Worm (Caenorhabditis elegans) whole organism, late embryonic: Measurements from ENCODE around the gene T16G12.8.

Experiments used
- C08G9.2 ChIP-seq: sonication (generic microtip); optimal IDR thresholded peaks from 2 replicates; lab custom pipeline; 2016; ENCODE audit warnings: mild to moderate bottlenecking, missing genetic modification characterization, moderate library complexity, missing compliant biosample characterization
- F13H6.1 ChIP-seq: sonication (generic microtip); optimal IDR thresholded peaks from 2 replicates; lab custom pipeline; 2016; ENCODE audit warnings: missing genetic modification characterization, missing compliant biosample characterization
- K02D7.2 ChIP-seq: sonication (generic microtip); optimal IDR thresholded peaks from 2 replicates; lab custom pipeline; 2017; ENCODE audit warnings: mild to moderate bottlenecking, missing genetic modification characterization, missing compliant biosample characterization
- K09A11.1 ChIP-seq: sonication (generic microtip); optimal IDR thresholded peaks from 2 replicates; lab custom pipeline; 2017; ENCODE audit warnings: antibody characterized with exemption, mild to moderate bottlenecking, missing genetic modification characterization, missing compliant biosample characterization; ENCODE audit not compliant: insufficient read depth
- T23F11.4 ChIP-seq: fragments of 200-800 bp; sonication (Bioruptor generic); optimal IDR thresholded peaks from 2 replicates; lab custom pipeline; 2018; ENCODE audit warnings: mild to moderate bottlenecking, missing genetic modification characterization, missing compliant biosample characterization
- Y22D7AL.16 ChIP-seq: sonication (generic microtip); optimal IDR thresholded peaks from 2 replicates; lab custom pipeline; 2016; ENCODE audit warnings: missing genetic modification characterization, missing compliant biosample characterization
- ahr-1 ChIP-seq: sonication (generic microtip); optimal IDR thresholded peaks from 2 replicates; lab custom pipeline; 2016; ENCODE audit warnings: missing genetic modification characterization, missing compliant biosample characterization
- ceh-14 ChIP-seq: sonication (generic microtip); optimal IDR thresholded peaks from 2 replicates; lab custom pipeline; 2016; ENCODE audit warnings: missing genotype, missing genetic modification characterization, missing compliant biosample characterization
- ceh-19 ChIP-seq: fragments of 200-800 bp; sonication (Bioruptor generic); optimal IDR thresholded peaks from 2 replicates; lab custom pipeline; 2018; ENCODE audit warnings: mild to moderate bottlenecking, missing genetic modification characterization, missing compliant biosample characterization
- ceh-2 ChIP-seq: sonication (generic microtip); optimal IDR thresholded peaks from 2 replicates; lab custom pipeline; 2016; ENCODE audit warnings: missing genotype, missing genetic modification characterization, missing compliant biosample characterization
- ceh-22 ChIP-seq: sonication (generic microtip); optimal IDR thresholded peaks from 2 replicates; lab custom pipeline; 2017; ENCODE audit warnings: missing biosample characterization, missing genetic modification characterization
- ceh-24 ChIP-seq: sonication (generic microtip); optimal IDR thresholded peaks from 2 replicates; lab custom pipeline; 2016; ENCODE audit warnings: mild to moderate bottlenecking, missing genetic modification characterization, missing compliant biosample characterization
- ceh-31 ChIP-seq: sonication (generic microtip); optimal IDR thresholded peaks from 2 replicates; lab custom pipeline; 2016; ENCODE audit warnings: missing genetic modification characterization, missing compliant biosample characterization
- ceh-34 ChIP-seq: sonication (generic microtip); optimal IDR thresholded peaks from 2 replicates; lab custom pipeline; 2016; ENCODE audit warnings: mild to moderate bottlenecking, missing genetic modification characterization, missing compliant biosample characterization
- ceh-48 ChIP-seq: sonication (generic microtip); optimal IDR thresholded peaks from 2 replicates; lab custom pipeline; 2016; ENCODE audit warnings: missing genetic modification characterization, inconsistent platforms, missing compliant biosample characterization
- elt-2 ChIP-seq: sonication (generic microtip); optimal IDR thresholded peaks from 2 replicates; lab custom pipeline; 2016; ENCODE audit warnings: missing genetic modification reagents, missing genetic modification characterization, missing compliant biosample characterization
- ets-4 ChIP-seq: sonication (generic microtip); optimal IDR thresholded peaks from 2 replicates; lab custom pipeline; 2016; ENCODE audit warnings: missing genetic modification characterization, missing compliant biosample characterization
- eyg-1 ChIP-seq: sonication (generic microtip); optimal IDR thresholded peaks from 2 replicates; lab custom pipeline; 2016; ENCODE audit warnings: missing genotype, missing genetic modification characterization, missing compliant biosample characterization
- fax-1 ChIP-seq: sonication (generic microtip); optimal IDR thresholded peaks from 2 replicates; lab custom pipeline; 2016; ENCODE audit warnings: missing genotype, missing genetic modification characterization, missing compliant biosample characterization
- fkh-10 ChIP-seq: fragments of 150-350 bp; optimal IDR thresholded peaks from 2 replicates; lab custom pipeline; 2014; ENCODE audit warnings: missing biosample characterization, missing genetic modification reagents, missing genetic modification characterization
- fkh-6 ChIP-seq: sonication (generic microtip); optimal IDR thresholded peaks from 2 replicates; lab custom pipeline; 2016; ENCODE audit warnings: missing genetic modification characterization, missing compliant biosample characterization
- hlh-30 ChIP-seq: sonication (generic microtip); optimal IDR thresholded peaks from 2 replicates; lab custom pipeline; 2017; ENCODE audit warnings: antibody characterized with exemption, missing genetic modification characterization, missing compliant biosample characterization; ENCODE audit not compliant: insufficient read depth
- hlh-6 ChIP-seq: sonication (generic microtip); optimal IDR thresholded peaks from 2 replicates; lab custom pipeline; 2016; ENCODE audit warnings: missing genotype, missing genetic modification characterization, missing compliant biosample characterization
- hlh-8 ChIP-seq: sonication (generic microtip); optimal IDR thresholded peaks from 2 replicates; lab custom pipeline; 2016; ENCODE audit warnings: missing genotype, missing genetic modification characterization, missing compliant biosample characterization
- lin-11 ChIP-seq: fragments of 200-800 bp; sonication (Bioruptor generic); optimal IDR thresholded peaks from 2 replicates; lab custom pipeline; 2018; ENCODE audit warnings: mild to moderate bottlenecking, missing genetic modification characterization, missing compliant biosample characterization
- mec-3 ChIP-seq: sonication (generic microtip); optimal IDR thresholded peaks from 2 replicates; lab custom pipeline; 2016; ENCODE audit warnings: borderline replicate concordance, missing genetic modification characterization, missing compliant biosample characterization
- nfya-1 ChIP-seq: sonication (generic microtip); optimal IDR thresholded peaks from 2 replicates; lab custom pipeline; 2017; ENCODE audit warnings: missing genetic modification characterization, mild to moderate bottlenecking, missing compliant biosample characterization, antibody characterized with exemption, moderate library complexity
- nhr-232 ChIP-seq: sonication (generic microtip); optimal IDR thresholded peaks from 2 replicates; lab custom pipeline; 2016; ENCODE audit warnings: missing genetic modification characterization, missing compliant biosample characterization
- odd-2 ChIP-seq: sonication (generic microtip); optimal IDR thresholded peaks from 2 replicates; lab custom pipeline; 2017; ENCODE audit warnings: antibody characterized with exemption, mild to moderate bottlenecking, missing genetic modification characterization, missing compliant biosample characterization
- pax-1 ChIP-seq: fragments of 150-350 bp; optimal IDR thresholded peaks from 2 replicates; lab custom pipeline; 2014; ENCODE audit warnings: missing biosample characterization, missing genetic modification characterization
- pha-2 ChIP-seq: sonication (generic microtip); optimal IDR thresholded peaks from 2 replicates; lab custom pipeline; 2017; ENCODE audit warnings: mild to moderate bottlenecking, missing genetic modification characterization, missing compliant biosample characterization
- pqm-1 ChIP-seq: sonication (generic microtip); optimal IDR thresholded peaks from 2 replicates; lab custom pipeline; 2016; ENCODE audit warnings: missing genetic modification characterization, missing compliant biosample characterization
- pros-1 ChIP-seq: fragments of 150-350 bp; optimal IDR thresholded peaks from 2 replicates; lab custom pipeline; 2014; ENCODE audit warnings: missing biosample characterization, missing genetic modification reagents, missing genetic modification characterization
- ref-2 ChIP-seq: sonication (generic microtip); optimal IDR thresholded peaks from 2 replicates; lab custom pipeline; 2016; ENCODE audit warnings: missing genetic modification characterization, missing compliant biosample characterization
- rnt-1 ChIP-seq: sonication (generic microtip); optimal IDR thresholded peaks from 2 replicates; lab custom pipeline; 2016; ENCODE audit warnings: missing genetic modification characterization, missing compliant biosample characterization
- sox-2 ChIP-seq: fragments of 200-800 bp; sonication (Bioruptor generic); IDR thresholded peaks from 2 replicates; pipeline ENCODE4 v1.3.6; 2022; ENCODE audit warnings: missing genetic modification reagents, missing genetic modification characterization, missing compliant biosample characterization
- sox-4 ChIP-seq: sonication (generic microtip); optimal IDR thresholded peaks from 2 replicates; lab custom pipeline; 2017; ENCODE audit warnings: mild to moderate bottlenecking, missing genetic modification characterization, inconsistent platforms, missing compliant biosample characterization
- syd-9 ChIP-seq: sonication (generic microtip); optimal IDR thresholded peaks from 2 replicates; lab custom pipeline; 2016; ENCODE audit warnings: mild to moderate bottlenecking, missing genetic modification characterization, moderate library complexity, missing compliant biosample characterization
- tbx-2 ChIP-seq: sonication (generic microtip); optimal IDR thresholded peaks from 2 replicates; lab custom pipeline; 2016; ENCODE audit warnings: missing genetic modification characterization, missing compliant biosample characterization
- ttx-3 ChIP-seq: sonication (generic microtip); optimal IDR thresholded peaks from 2 replicates; lab custom pipeline; 2016; ENCODE audit warnings: missing genetic modification reagents, missing genetic modification characterization, missing compliant biosample characterization
- unc-3 ChIP-seq, 2 experiments: fragments of 200-800 bp in 1 of 2; sonication (Bioruptor generic) in 1 of 2; sonication (generic microtip) in 1 of 2; conservative IDR thresholded peaks in 1 of 2; optimal IDR thresholded peaks in 1 of 2; 2 replicates each; pipeline versions ENCODE4 v1.3.6 to Lab custom; 2016 to 2022; ENCODE audit warnings: missing compliant biosample characterization in 2 of 2, missing genetic modification characterization in 2 of 2, missing genetic modification reagents in 1 of 2
- unc-42 ChIP-seq: sonication (generic microtip); optimal IDR thresholded peaks from 2 replicates; lab custom pipeline; 2016; ENCODE audit warnings: missing genotype, missing genetic modification characterization, missing compliant biosample characterization
- zip-5 ChIP-seq: sonication (generic microtip); optimal IDR thresholded peaks from 2 replicates; lab custom pipeline; 2016; ENCODE audit warnings: missing genetic modification characterization, missing compliant biosample characterization

Gene T16G12.8

DNA sequence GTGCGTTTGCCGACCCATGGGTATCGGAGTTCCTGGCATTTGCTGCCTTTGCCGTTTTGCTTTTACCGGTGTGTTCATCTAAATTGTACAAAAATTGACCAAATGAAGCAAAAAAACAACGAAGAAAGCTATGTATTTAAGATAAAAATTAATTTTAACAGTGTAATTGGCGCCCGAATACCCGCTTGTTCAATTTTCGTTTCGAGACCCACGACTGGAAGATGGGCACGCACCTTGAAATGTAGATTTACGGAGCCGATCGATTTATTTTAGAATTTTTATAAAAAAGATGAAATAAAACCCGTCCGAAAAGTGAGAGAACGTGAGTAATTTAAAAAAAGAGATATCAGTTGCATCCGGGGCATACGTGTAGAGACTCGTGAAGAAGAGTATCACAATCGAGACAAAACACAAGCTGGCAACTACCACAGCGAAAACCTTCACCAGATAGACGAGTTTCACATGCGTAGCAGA lies 29.4 kb downstream of the T16G12.8 start, which contains the start of gene hal-2:
Gene hal-2 (minus strand): TSS at position 424 of the 474 bp plus-strand sequence.
- TF ChIP-seq elt-2 (tag; lab: Kevin White, UChicago) (no peak), hlh-6 (tag; lab: Kevin White, UChicago) (no peak), rnt-1 (tag; lab: Kevin White, UChicago) (no peak), odd-2 (tag; lab: Kevin White, UChicago) (no peak)

DNA sequence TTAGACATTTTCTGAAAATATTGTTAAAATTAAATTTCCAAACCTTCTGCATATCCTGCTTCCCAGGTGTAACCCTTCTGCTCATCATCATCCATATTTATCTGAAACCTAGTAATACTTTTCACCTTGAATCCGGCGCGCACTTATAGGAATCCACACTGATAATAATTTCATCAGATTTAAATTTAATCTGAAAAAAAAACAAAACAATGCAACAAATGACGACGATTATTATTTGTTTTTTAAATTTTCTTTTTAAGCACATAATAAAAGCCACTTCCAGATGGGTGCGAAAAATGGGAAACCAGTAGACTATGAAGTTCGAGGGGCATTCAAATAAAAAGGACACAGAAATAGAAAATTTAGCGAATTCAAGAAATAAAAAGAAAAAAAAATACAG lies 31.6 kb downstream of the T16G12.8 start, which contains the start of gene gtf-2H2C:
Gene gtf-2H2C (minus strand): TSS at position 101 of the 400 bp plus-strand sequence.
- no peak for TF ChIP-seq ets-4 (tag; lab: Kevin White, UChicago)
- no peak for TF ChIP-seq hlh-8 (tag; lab: Kevin White, UChicago)
- no peak for TF ChIP-seq ceh-24 (tag; lab: Kevin White, UChicago)
- TF ChIP-seq fax-1 (tag; lab: Kevin White, UChicago), result no peak
- TF ChIP-seq unc-3 (GFP tag; conservative IDR thresholded peaks at IDR 0.05; lab: Robert Waterston, UW), result no peak
- TF ChIP-seq unc-3 (tag; optimal IDR thresholded peaks at IDR 0.05; lab: Kevin White, UChicago), result no peak
- TF ChIP-seq sox-2 (GFP tag; lab: Robert Waterston, UW), result no peak
- TF ChIP-seq ceh-48 (tag; lab: Kevin White, UChicago), result no peak
- no peak for TF ChIP-seq ahr-1 (tag; lab: Kevin White, UChicago)
- TF ChIP-seq nhr-232, result no peak

DNA sequence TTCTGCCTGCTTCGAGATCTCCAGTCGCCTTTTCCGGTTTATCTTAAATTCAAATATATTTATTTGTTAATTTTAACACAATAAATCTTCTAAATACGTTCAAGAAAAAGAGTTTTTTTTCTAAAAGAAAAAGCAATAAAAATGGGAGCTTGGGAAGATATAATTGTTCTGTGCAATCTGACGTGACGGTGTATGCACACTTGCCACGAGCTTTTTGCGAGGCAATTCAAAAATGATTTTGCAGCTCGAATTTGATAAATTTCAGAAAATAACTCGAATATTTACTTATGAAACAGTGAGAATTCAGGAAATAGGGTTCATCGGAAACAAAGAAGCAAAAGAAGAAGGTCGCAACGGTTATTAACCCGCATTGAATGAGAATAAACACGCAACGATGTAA lies 34.0 kb downstream of the T16G12.8 start:
- TF ChIP-seq pqm-1 (tag; lab: Kevin White, UChicago), result no peak
- no peak for TF ChIP-seq Y22D7AL.16 (tag; lab: Kevin White, UChicago)
- TF ChIP-seq mec-3 (tag; lab: Kevin White, UChicago), result no peak
- no peak for TF ChIP-seq ceh-14 (tag; lab: Kevin White, UChicago)
- no peak for TF ChIP-seq F13H6.1 (tag; lab: Kevin White, UChicago)
- no peak for TF ChIP-seq hlh-30 (tag; lab: Kevin White, UChicago)
- TF ChIP-seq nhr-232, result no peak
- TF ChIP-seq K02D7.2 (tag; lab: Kevin White, UChicago), result no peak
- TF ChIP-seq syd-9, result no peak
- no peak for TF ChIP-seq fkh-10 (GFP tag; lab: Kevin White, UChicago)
- TF ChIP-seq nfya-1 (tag; lab: Kevin White, UChicago), result no peak
- TF ChIP-seq ttx-3 (tag; lab: Kevin White, UChicago), result no peak
- TF ChIP-seq zip-5, result no peak
- TF ChIP-seq elt-2 (tag; lab: Kevin White, UChicago), result no peak
- TF ChIP-seq unc-42 (tag; lab: Kevin White, UChicago), result no peak

DNA sequence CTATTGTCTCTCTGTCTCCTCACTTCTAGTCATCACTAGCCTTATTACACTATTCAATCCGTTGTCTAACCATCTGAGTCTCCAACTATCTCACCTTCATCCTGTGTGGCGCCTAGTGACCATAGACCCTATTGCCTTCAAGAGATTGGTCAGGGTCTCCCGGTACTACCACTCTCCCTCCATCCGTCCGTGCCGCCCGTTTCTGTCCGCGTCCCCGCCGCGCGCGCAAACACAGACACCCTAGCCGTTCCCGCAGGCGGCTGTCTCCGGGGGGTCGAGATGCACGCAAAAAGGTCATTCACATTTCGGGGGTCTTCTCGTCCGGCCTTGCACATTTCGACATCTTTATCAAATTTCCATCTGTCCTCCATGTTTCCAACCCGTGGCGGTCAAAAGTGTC lies 35.4 kb downstream of the T16G12.8 start:
- TF ChIP-seq unc-42 (tag; lab: Kevin White, UChicago), result no peak
- peak; percentile 26 for TF ChIP-seq pros-1
- TF ChIP-seq ets-4 (tag; lab: Kevin White, UChicago), result peak; percentile 20
- TF ChIP-seq ceh-2 (tag; lab: Kevin White, UChicago), result peak; percentile 2
- peak; percentile 59 for TF ChIP-seq pha-2 (tag; lab: Kevin White, UChicago)
- TF ChIP-seq fkh-6 (tag; lab: Kevin White, UChicago), result peak; percentile 17
- TF ChIP-seq ceh-31 (tag; lab: Kevin White, UChicago), result peak; percentile 66
- TF ChIP-seq F13H6.1 (tag; lab: Kevin White, UChicago), result peak; percentile 57
- TF ChIP-seq zip-5, result no peak
- TF ChIP-seq T23F11.4 (GFP tag; lab: Kevin White, UChicago), result peak; percentile 53
- TF ChIP-seq ceh-19, result no peak
- TF ChIP-seq sox-4 (tag; lab: Kevin White, UChicago), result peak; percentile 11
- no peak for TF ChIP-seq Y22D7AL.16 (tag; lab: Kevin White, UChicago)
- TF ChIP-seq ref-2 (tag; lab: Kevin White, UChicago), result peak; percentile 73
- peak; percentile 15 for TF ChIP-seq nhr-232
- TF ChIP-seq pax-1, result no peak
- peak; percentile 2 for TF ChIP-seq mec-3 (tag; lab: Kevin White, UChicago)
- peak; percentile 72 for TF ChIP-seq hlh-6 (tag; lab: Kevin White, UChicago)
- TF ChIP-seq pqm-1 (tag; lab: Kevin White, UChicago), result no peak
- no peak for TF ChIP-seq K02D7.2 (tag; lab: Kevin White, UChicago)
- TF ChIP-seq K09A11.1 (tag; lab: Kevin White, UChicago), result no peak
- TF ChIP-seq hlh-8 (tag; lab: Kevin White, UChicago), result no peak
- no peak for TF ChIP-seq lin-11 (tag; lab: Kevin White, UChicago)
- peak; percentile 77 for TF ChIP-seq nfya-1 (tag; lab: Kevin White, UChicago)
- TF ChIP-seq tbx-2 (tag; lab: Kevin White, UChicago), result peak; percentile 60
- peak; percentile 58 for TF ChIP-seq rnt-1 (tag; lab: Kevin White, UChicago)
- TF ChIP-seq ceh-22, result peak; percentile 41
- peak; percentile 15 for TF ChIP-seq ceh-48 (tag; lab: Kevin White, UChicago)
- TF ChIP-seq syd-9, result peak; percentile 35
- peak; percentile 57 for TF ChIP-seq ceh-34 (tag; lab: Kevin White, UChicago)
- TF ChIP-seq eyg-1 (tag; lab: Kevin White, UChicago), result peak; percentile 46
- peak; percentile 54 for TF ChIP-seq C08G9.2
